Worm (Caenorhabditis elegans) whole organism, mixed stage, embryonic: ENCODE data around the gene osm-6.

ENCODE experiments used
- elt-3 ChIP-seq: fragments of 150-350 bp; optimal IDR thresholded peaks from 2 replicates; lab custom pipeline; 2014; ENCODE audit warnings: missing biosample characterization, missing genetic modification characterization
- hlh-1 ChIP-seq: fragments of 150-350 bp; optimal IDR thresholded peaks from 2 replicates; lab custom pipeline; 2014; ENCODE audit warnings: missing biosample characterization, missing genetic modification reagents, missing genetic modification characterization
- pha-4 ChIP-seq: fragments of 150-350 bp; optimal IDR thresholded peaks from 2 replicates; lab custom pipeline; 2018; ENCODE audit warnings: missing biosample characterization, missing genetic modification reagents, missing genetic modification characterization
- sptf-1 ChIP-seq: sonication (generic microtip); optimal IDR thresholded peaks from 2 replicates; lab custom pipeline; 2017; ENCODE audit warnings: mild to moderate bottlenecking, missing genetic modification characterization, moderate library complexity, missing compliant biosample characterization

DNA sequence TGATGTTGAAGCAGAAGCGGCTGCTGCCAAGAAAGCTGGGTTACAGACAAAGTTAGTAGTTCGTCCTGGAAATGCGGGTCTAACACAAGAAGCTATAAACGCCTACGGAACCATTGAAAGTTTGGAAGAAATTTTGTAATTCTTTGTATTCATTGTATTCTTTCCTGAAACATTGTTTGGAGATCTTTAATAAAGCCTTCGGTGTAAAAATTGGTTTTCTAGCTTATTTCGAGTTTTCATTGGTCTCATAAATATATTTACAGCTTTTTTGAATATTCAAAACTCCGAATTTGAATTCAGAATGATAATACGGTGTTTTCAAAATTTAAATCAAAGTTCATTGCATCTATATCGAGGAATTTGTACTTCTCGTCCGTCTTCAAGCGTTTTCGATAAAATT lies 7.6 kb upstream of the osm-6 start, which contains the start of gene F58H1.8:
- TF ChIP-seq sptf-1: no peak
- TF ChIP-seq elt-3 (tag; lab: Kevin White, UChicago): no peak
- TF ChIP-seq hlh-1 (tag; lab: Kevin White, UChicago): no peak
- no peak for TF ChIP-seq pha-4
